Fruit fly (Drosophila melanogaster) Kc167 (cell line): ENCODE data around the gene CG31516.

Experiments
- Myc ChIP-seq: fragments of >200 bp; optimal IDR thresholded peaks from 2 replicates; lab custom pipeline; 2017; ENCODE audit warnings: missing external identifiers
- Sin3A ChIP-seq: fragments of >200 bp; optimal IDR thresholded peaks from 2 replicates; lab custom pipeline; 2018; ENCODE audit warnings: missing external identifiers
- h ChIP-seq: fragments of >200 bp; optimal IDR thresholded peaks from 3 replicates; lab custom pipeline; 2018; ENCODE audit warnings: missing external identifiers
- insv ChIP-seq: fragments of >200 bp; optimal IDR thresholded peaks from 3 replicates; lab custom pipeline; 2018; ENCODE audit warnings: missing external identifiers
- psq ChIP-seq: fragments of >200 bp; optimal IDR thresholded peaks from 2 replicates; lab custom pipeline; 2017; ENCODE audit warnings: missing external identifiers
- ttk ChIP-seq: sonication (Bioruptor generic); optimal IDR thresholded peaks from 2 replicates; lab custom pipeline; 2017; ENCODE audit warnings: missing external identifiers

CG31516 gene

dm6 chr3R:4220030-4220429 lies at the start of gene CG31516:
CG31516 (minus strand) TSS chr3R:4220130.
- TF ChIP-seq insv (lab: Kevin White, UChicago) = no peak
- TF ChIP-seq psq (lab: Kevin White, UChicago) = no peak
- TF ChIP-seq Sin3A = no peak

- TF ChIP-seq Myc (lab: Kevin White, UChicago) (no peak), insv (lab: Kevin White, UChicago) (no peak), Sin3A (no peak), h (lab: Kevin White, UChicago) (no peak), ttk (no peak), psq (lab: Kevin White, UChicago) (no peak)
Observed at dm6 chr3R:4268339-4268738, 48.4 kb upstream of the CG31516 start.

- TF ChIP-seq ttk (no peak), Sin3A (no peak), Myc (lab: Kevin White, UChicago) (no peak), h (lab: Kevin White, UChicago) (no peak), insv (lab: Kevin White, UChicago) (no peak), psq (lab: Kevin White, UChicago) (no peak)
Observed at dm6 chr3R:4266470-4266869, 46.5 kb upstream of the CG31516 start, which contains the start of gene CG1092. CG1092 (plus strand) TSS chr3R:4266770.

dm6 chr3R:4256672-4257071 lies 36.7 kb upstream of the CG31516 start, which contains the start of gene Or82a:
Or82a (plus strand) TSS chr3R:4256972.
- TF ChIP-seq psq (lab: Kevin White, UChicago) (no peak), ttk (no peak), insv (lab: Kevin White, UChicago) (no peak), h (lab: Kevin White, UChicago) (no peak), Sin3A (no peak), Myc (lab: Kevin White, UChicago) (no peak)

- TF ChIP-seq h (lab: Kevin White, UChicago) = no peak
Observed at dm6 chr3R:4254408-4254807, 34.5 kb upstream of the CG31516 start, which contains the start of gene TwdlV. TwdlV (plus strand) TSS chr3R:4254708.

- TF ChIP-seq ttk (no peak), h (lab: Kevin White, UChicago) (no peak)
Observed at dm6 chr3R:4252943-4253342, 33.0 kb upstream of the CG31516 start, which contains the start of gene CG14644. CG14644 (minus strand) TSS chr3R:4253043.

dm6 chr3R:4251241-4251640 lies 31.3 kb upstream of the CG31516 start, which contains the start of gene TwdlG:
TwdlG (minus strand) TSS chr3R:4251341.
- TF ChIP-seq Sin3A = no peak
- no peak for TF ChIP-seq ttk
- TF ChIP-seq insv (lab: Kevin White, UChicago) = no peak
- no peak for TF ChIP-seq psq (lab: Kevin White, UChicago)
- TF ChIP-seq Myc (lab: Kevin White, UChicago) = no peak
- no peak for TF ChIP-seq h (lab: Kevin White, UChicago)

- TF ChIP-seq Myc (lab: Kevin White, UChicago) (no peak), h (lab: Kevin White, UChicago) (no peak), insv (lab: Kevin White, UChicago) (no peak), Sin3A (no peak)
Observed at dm6 chr3R:4249947-4250346, 30.0 kb upstream of the CG31516 start.

- TF ChIP-seq psq (lab: Kevin White, UChicago) (no peak), Myc (lab: Kevin White, UChicago) (no peak), Sin3A (no peak), ttk (no peak)
Observed at dm6 chr3R:4246578-4247070, 26.7 kb upstream of the CG31516 start, which contains the start of gene TwdlF. TwdlF (plus strand) TSS chr3R:4247020.

- TF ChIP-seq ttk (no peak), h (lab: Kevin White, UChicago) (no peak), Sin3A (no peak), psq (lab: Kevin White, UChicago) (no peak), Myc (lab: Kevin White, UChicago) (no peak), insv (lab: Kevin White, UChicago) (no peak)
Observed at dm6 chr3R:4243096-4243940, 23.4 kb upstream of the CG31516 start, which contains the start of gene CG34305. CG34305 (minus strand) TSS chr3R:4243146.

- no peak for TF ChIP-seq h (lab: Kevin White, UChicago)
- no peak for TF ChIP-seq Sin3A
- no peak for TF ChIP-seq insv (lab: Kevin White, UChicago)
- TF ChIP-seq psq (lab: Kevin White, UChicago) = no peak
- TF ChIP-seq Myc (lab: Kevin White, UChicago) = no peak
- no peak for TF ChIP-seq ttk
Observed at dm6 chr3R:4242209-4242887, 22.4 kb upstream of the CG31516 start, which contains the start of gene CG14642. CG14642 (minus strand) TSS chr3R:4242717.

dm6 chr3R:4241776-4242175 lies 21.8 kb upstream of the CG31516 start:
- TF ChIP-seq h (lab: Kevin White, UChicago) (no peak), Myc (lab: Kevin White, UChicago) (no peak), ttk (no peak)
